Worm (Caenorhabditis elegans): ENCODE measurements around the gene scd-2.

DNA sequence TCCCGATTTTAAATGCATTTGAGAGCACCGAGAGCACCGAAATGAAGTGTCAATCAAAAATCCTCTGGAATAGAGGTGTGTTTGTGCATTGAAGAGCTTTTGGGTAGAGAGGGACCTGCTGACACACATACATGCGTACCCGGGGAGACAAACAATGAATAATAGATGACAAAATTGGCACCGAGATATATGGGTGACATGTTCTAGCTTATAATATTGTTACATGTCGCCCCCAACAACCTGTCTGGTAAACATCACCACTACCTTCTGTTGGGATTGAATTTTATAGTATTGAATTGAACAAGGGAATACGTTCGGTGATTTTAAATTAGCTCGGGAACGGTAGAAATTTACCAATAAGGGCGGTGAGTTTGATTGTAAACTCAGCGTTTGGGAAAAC, 50.7 kb downstream of the scd-2 start:
- TF ChIP-seq scrt-1 (GFP tag; IDR thresholded peaks at IDR 0.05) (no peak), F13C5.2 (tag; optimal IDR thresholded peaks at IDR 0.05) (no peak), tbx-11 (GFP tag; IDR thresholded peaks at IDR 0.05) (no peak), tra-4 (tag; optimal IDR thresholded peaks at IDR 0.05) (no peak), hnd-1 (tag; optimal IDR thresholded peaks at IDR 0.05) (no peak), aly-1 (tag; optimal IDR thresholded peaks at IDR 0.05) (no peak), ama-1 (optimal IDR thresholded peaks at IDR 0.05) (no peak), sea-1 (GFP tag; conservative IDR thresholded peaks at IDR 0.05) (no peak), tbx-37 (GFP tag; conservative IDR thresholded peaks at IDR 0.05) (no peak)

Measured in whole organism, early embryonic.